Fruit fly (Drosophila melanogaster) whole organism, embryonic: ENCODE measurements around the gene Fign.

Experiments
- CG32767 ChIP-seq: fragments of 200-800 bp; sonication (Bioruptor generic); IDR thresholded peaks from 2 replicates; pipeline ENCODE4 v1.3.6; 2022; ENCODE audit warnings: missing biosample characterization, missing genetic modification characterization
- CG32772 ChIP-seq: fragments of 200-800 bp; sonication (Bioruptor generic); IDR thresholded peaks from 2 replicates; pipeline ENCODE4 v1.3.6; 2022; ENCODE audit warnings: missing biosample characterization, missing genetic modification characterization
- CG9727 ChIP-seq: fragments of 200-800 bp; sonication (Bioruptor generic); optimal IDR thresholded peaks from 3 replicates; lab custom pipeline; 2017; ENCODE audit warnings: missing biosample characterization, mild to moderate bottlenecking, missing genetic modification characterization
- CG9817 ChIP-seq: fragments of 200-800 bp; sonication (Bioruptor generic); optimal IDR thresholded peaks from 2 replicates; lab custom pipeline; 2018; ENCODE audit warnings: missing biosample characterization, mild to moderate bottlenecking, missing genetic modification characterization, moderate library complexity
- Drgx ChIP-seq: fragments of 200-800 bp; sonication (Bioruptor generic); IDR thresholded peaks from 2 replicates; pipeline ENCODE4 v1.3.6; 2022; ENCODE audit warnings: missing biosample characterization, missing genetic modification characterization
- GATAe ChIP-seq: fragments of 200-800 bp; sonication (Bioruptor generic); conservative IDR thresholded peaks from 2 replicates; pipeline ENCODE4 v1.3.6; 2022; ENCODE audit warnings: missing biosample characterization, missing genetic modification characterization
- her ChIP-seq: fragments of 200-800 bp; sonication (Bioruptor generic); optimal IDR thresholded peaks from 2 replicates; lab custom pipeline; 2016; ENCODE audit warnings: missing biosample characterization, missing genetic modification characterization
- otp ChIP-seq: fragments of 200-800 bp; sonication (Bioruptor generic); IDR thresholded peaks from 3 replicates; pipeline ENCODE4, ENCODE4 v1.3.6; 2022; ENCODE audit warnings: missing biosample characterization, missing genetic modification characterization
- rib ChIP-seq: fragments of 200-800 bp; sonication (Bioruptor generic); IDR thresholded peaks from 2 replicates; pipeline ENCODE4 v1.3.6; 2022; ENCODE audit warnings: missing biosample characterization, missing genetic modification characterization
- sob ChIP-seq: fragments of 200-800 bp; sonication (Bioruptor generic); IDR thresholded peaks from 2 replicates; pipeline ENCODE4 v1.3.6; 2022; ENCODE audit warnings: missing biosample characterization, missing genetic modification characterization
- wek ChIP-seq: fragments of 200-800 bp; sonication (Bioruptor generic); optimal IDR thresholded peaks from 3 replicates; lab custom pipeline; 2018; ENCODE audit warnings: missing biosample characterization, mild to moderate bottlenecking, missing genetic modification characterization, moderate library complexity
- yki ChIP-seq: fragments of >200 bp; optimal IDR thresholded peaks from 3 replicates; lab custom pipeline; 2018

DNA sequence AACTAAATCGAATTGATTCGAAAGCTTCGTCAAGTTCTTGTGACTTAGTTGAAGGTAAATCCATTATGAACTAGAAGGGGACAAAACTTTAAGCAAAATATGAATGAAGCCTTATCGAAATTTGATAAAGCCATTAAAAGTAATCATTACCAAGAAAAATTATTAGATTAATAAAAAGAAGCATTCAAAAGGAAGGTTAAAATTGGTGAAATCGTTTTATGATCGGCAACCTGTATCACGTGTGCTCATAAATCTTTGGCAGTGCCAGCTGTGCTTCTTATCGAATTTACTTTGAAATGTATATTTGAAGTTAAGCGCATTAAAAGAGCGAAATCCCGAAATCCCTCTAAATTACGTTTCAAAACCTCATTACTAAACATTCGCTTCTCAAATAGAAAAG, 42.1 kb upstream of the Fign start:
- TF ChIP-seq otp (GFP tag; lab: Robert Waterston, UW) (no peak), yki (lab: Kevin White, UChicago) (no peak), sob (no peak), her (GFP tag; lab: Kevin White, UChicago) (no peak), CG9817 (tag; lab: Kevin White, UChicago) (no peak), CG32767 (GFP tag; lab: Robert Waterston, UW) (no peak), CG9727 (GFP tag; lab: Kevin White, UChicago) (no peak), CG32772 (GFP tag; lab: Robert Waterston, UW) (no peak), wek (GFP tag; lab: Kevin White, UChicago) (no peak), GATAe (no peak), rib (no peak), Drgx (GFP tag; lab: Robert Waterston, UW) (no peak)
